Worm (Caenorhabditis elegans) whole organism, dauer: ENCODE results near the gene R09E10.5.

Source experiments
- unc-62 ChIP-seq: sonication (generic microtip); optimal IDR thresholded peaks from 2 replicates; lab custom pipeline; 2017; ENCODE audit warnings: missing biosample characterization, missing genetic modification reagents, missing genetic modification characterization

Gene R09E10.5

ce11 chrIV:10252886-10253639 is 49.0 kb downstream of the R09E10.5 start:
- no peak for TF ChIP-seq unc-62 (GFP tag; lab: Kevin White, UChicago)

- TF ChIP-seq unc-62 (GFP tag; lab: Kevin White, UChicago), result no peak
Measured at ce11 chrIV:10252350-10252792, 49.7 kb downstream of the R09E10.5 start.

ce11 chrIV:10251764-10252163 is 50.3 kb downstream of the R09E10.5 start:
- no peak for TF ChIP-seq unc-62 (GFP tag; lab: Kevin White, UChicago)

- no peak for TF ChIP-seq unc-62 (GFP tag; lab: Kevin White, UChicago)
Measured at ce11 chrIV:10251261-10251660, 50.8 kb downstream of the R09E10.5 start.

ce11 chrIV:10250577-10251075 is 51.5 kb downstream of the R09E10.5 start, which contains the start of gene daf-14:
TSS of gene daf-14 (plus strand) at chrIV:10250627.
- TF ChIP-seq unc-62 (GFP tag; lab: Kevin White, UChicago), result no peak

ce11 chrIV:10245666-10246210 is 56.4 kb downstream of the R09E10.5 start, which contains the start of gene F01G10.10:
TSS of gene F01G10.10 (plus strand) at chrIV:10246160.
- TF ChIP-seq unc-62 (GFP tag; lab: Kevin White, UChicago), result no peak
